Worm (Caenorhabditis elegans): ENCODE measurements around the gene sre-56.

Gene sre-56

DNA sequence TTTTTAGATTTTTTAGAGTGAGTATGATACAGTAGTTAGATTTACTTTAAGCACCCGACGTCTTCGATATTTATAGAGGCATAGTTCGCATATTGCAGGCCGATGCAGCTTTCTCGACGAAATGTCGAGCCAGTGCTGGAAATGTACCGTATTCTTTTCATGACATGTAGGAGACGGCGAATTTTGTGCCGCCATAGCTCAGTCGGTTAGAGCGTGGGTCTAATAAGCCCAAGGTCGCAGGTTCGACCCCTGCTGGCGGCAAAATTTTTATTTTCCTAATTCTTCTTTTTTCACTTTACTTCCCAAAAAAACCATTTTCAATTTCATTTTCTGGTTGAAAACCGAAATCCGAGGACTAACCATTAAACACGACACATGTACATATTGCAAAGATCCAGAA, 38.0 kb downstream of the sre-56 start:
- TF ChIP-seq unc-62 (GFP tag; optimal IDR thresholded peaks at IDR 0.05) (no peak), ama-1 (optimal IDR thresholded peaks at IDR 0.05) (no peak), ceh-9 (tag; optimal IDR thresholded peaks at IDR 0.05) (no peak), nhr-76 (tag; optimal IDR thresholded peaks at IDR 0.05) (no peak), unc-39 (tag; optimal IDR thresholded peaks at IDR 0.05) (no peak), nhr-77 (tag; optimal IDR thresholded peaks at IDR 0.05) (no peak), snpc-4 (tag; optimal IDR thresholded peaks at IDR 0.05) (no peak), skn-1 (tag; optimal IDR thresholded peaks at IDR 0.05) (no peak), nhr-11 (tag; optimal IDR thresholded peaks at IDR 0.05) (no peak), nfya-1 (tag; optimal IDR thresholded peaks at IDR 0.05; ENCODE audit: insufficient read depth) (no peak), zag-1 (tag; optimal IDR thresholded peaks at IDR 0.05) (no peak), lin-15B (tag; optimal IDR thresholded peaks at IDR 0.05) (no peak), jun-1 (tag; optimal IDR thresholded peaks at IDR 0.05) (no peak)

DNA sequence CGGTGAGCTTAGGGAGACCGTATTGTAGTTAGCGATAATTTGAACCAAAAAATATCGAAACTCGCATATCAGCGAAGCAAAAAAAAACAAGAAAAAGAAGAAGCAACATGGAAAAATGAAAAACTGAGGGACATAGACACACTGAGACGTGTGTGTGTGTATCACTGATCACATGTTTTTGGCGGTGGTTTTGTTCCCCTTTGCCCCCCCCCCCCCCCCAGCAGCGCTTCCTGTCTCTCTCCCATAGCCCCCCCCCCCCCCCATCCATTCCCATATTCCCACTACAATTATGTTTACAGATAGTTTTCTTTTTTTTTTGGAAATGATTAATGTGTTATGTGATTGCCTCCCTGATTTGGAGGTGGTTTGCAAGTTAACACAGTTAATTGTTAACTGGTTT, 44.9 kb downstream of the sre-56 start:
- TF ChIP-seq ceh-16 (tag; optimal IDR thresholded peaks at IDR 0.05) = no peak
- no peak for TF ChIP-seq tbx-2 (tag; optimal IDR thresholded peaks at IDR 0.05)
- TF ChIP-seq ceh-28 (tag; optimal IDR thresholded peaks at IDR 0.05) = no peak
- TF ChIP-seq lin-39 (tag; optimal IDR thresholded peaks at IDR 0.05) = no peak
- TF ChIP-seq lsy-12 (tag; optimal IDR thresholded peaks at IDR 0.05) = no peak
- TF ChIP-seq daf-12 (tag; optimal IDR thresholded peaks at IDR 0.05) = no peak
- TF ChIP-seq ceh-82 (tag; optimal IDR thresholded peaks at IDR 0.05) = no peak
- no peak for TF ChIP-seq elt-3 (tag; optimal IDR thresholded peaks at IDR 0.05)
- no peak for TF ChIP-seq nhr-77 (tag; optimal IDR thresholded peaks at IDR 0.05)
- no peak for TF ChIP-seq snpc-4 (tag; optimal IDR thresholded peaks at IDR 0.05)
- TF ChIP-seq nhr-67 (tag; optimal IDR thresholded peaks at IDR 0.05) = no peak
- no peak for TF ChIP-seq egl-27 (tag; optimal IDR thresholded peaks at IDR 0.05)
- no peak for TF ChIP-seq lin-15B (tag; optimal IDR thresholded peaks at IDR 0.05)
- TF ChIP-seq skn-1 (tag; optimal IDR thresholded peaks at IDR 0.05) = no peak
- no peak for TF ChIP-seq ztf-4 (tag; optimal IDR thresholded peaks at IDR 0.05)
- no peak for TF ChIP-seq unc-62 (GFP tag; optimal IDR thresholded peaks at IDR 0.05)
- TF ChIP-seq fos-1 (tag; optimal IDR thresholded peaks at IDR 0.05) = no peak
- TF ChIP-seq nhr-28 (tag; optimal IDR thresholded peaks at IDR 0.05) = no peak

DNA sequence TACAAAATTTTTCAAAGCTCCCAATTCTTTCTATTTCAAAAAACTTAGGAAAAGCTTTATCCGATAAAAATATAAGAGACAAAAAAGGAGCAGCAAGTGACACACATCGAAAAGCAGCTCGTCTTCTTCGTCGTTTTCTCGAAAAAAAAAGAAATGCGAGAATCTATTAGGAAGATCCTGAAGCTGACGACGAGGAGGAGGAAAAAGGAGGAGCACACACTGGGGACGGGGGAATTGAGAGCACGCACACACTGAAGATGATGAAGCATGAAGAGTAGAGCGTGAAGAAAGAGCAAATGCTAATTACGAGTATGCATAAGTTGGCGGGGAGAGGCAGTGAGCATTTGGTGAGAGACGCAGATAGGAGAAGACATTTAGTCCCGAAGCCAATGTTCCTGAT, 49.7 kb downstream of the sre-56 start:
- TF ChIP-seq nfya-1 (tag; optimal IDR thresholded peaks at IDR 0.05; ENCODE audit: insufficient read depth) = peak; percentile 8
- no peak for TF ChIP-seq fkh-2 (tag; optimal IDR thresholded peaks at IDR 0.05)

Measured in whole organism, L3 larva.